Fruit fly (Drosophila melanogaster) whole organism, embryonic: ENCODE measurements around the gene CG5805.

Experiments
- CG1233 ChIP-seq: fragments of 200-800 bp; sonication (Bioruptor generic); optimal IDR thresholded peaks from 4 replicates; lab custom pipeline; 2018; ENCODE audit warnings: missing biosample characterization, mild to moderate bottlenecking, missing genetic modification characterization
- CG13296 ChIP-seq: fragments of 200-800 bp; sonication (Bioruptor generic); optimal IDR thresholded peaks from 3 replicates; lab custom pipeline; 2018; ENCODE audit warnings: missing biosample characterization, mild to moderate bottlenecking, missing genetic modification characterization
- CG15514 ChIP-seq: fragments of 200-800 bp; sonication (Bioruptor generic); optimal IDR thresholded peaks from 3 replicates; lab custom pipeline; 2017; ENCODE audit warnings: missing biosample characterization, missing genetic modification characterization, mild to moderate bottlenecking, moderate library complexity, missing genetic modification reagents
- CG15696 ChIP-seq: fragments of 200-800 bp; sonication (Bioruptor generic); optimal IDR thresholded peaks from 2 replicates; lab custom pipeline; 2019; ENCODE audit warnings: missing biosample characterization, mild to moderate bottlenecking, missing genetic modification characterization, moderate library complexity
- CG1647 ChIP-seq: fragments of 200-800 bp; sonication (Bioruptor generic); optimal IDR thresholded peaks from 3 replicates; lab custom pipeline; 2016; ENCODE audit warnings: missing biosample characterization, missing genetic modification characterization
- CG17361 ChIP-seq: fragments of 200-800 bp; sonication (Bioruptor generic); IDR thresholded peaks from 3 replicates; pipeline ENCODE4 v1.3.6; 2022; ENCODE audit warnings: missing biosample characterization, missing genetic modification characterization
- CG17829 ChIP-seq: fragments of 200-800 bp; optimal IDR thresholded peaks from 2 replicates; lab custom pipeline; 2019; ENCODE audit warnings: missing biosample characterization, mild to moderate bottlenecking, missing genetic modification characterization, moderate library complexity
- CG17912 ChIP-seq: fragments of 200-800 bp; sonication (Bioruptor generic); optimal IDR thresholded peaks from 2 replicates; lab custom pipeline; 2018; ENCODE audit warnings: missing biosample characterization, mild to moderate bottlenecking, missing genetic modification characterization
- CG2875 ChIP-seq: fragments of 200-800 bp; sonication (Bioruptor generic); optimal IDR thresholded peaks from 2 replicates; lab custom pipeline; 2017; ENCODE audit warnings: missing biosample characterization, mild to moderate bottlenecking, missing genetic modification characterization, missing genetic modification reagents
- CG31224 ChIP-seq: fragments of 200-800 bp; sonication (Bioruptor generic); IDR thresholded peaks from 2 replicates; pipeline ENCODE4 v1.3.6; 2022; ENCODE audit warnings: missing biosample characterization, missing genetic modification characterization
- CG3281 ChIP-seq: fragments of 200-800 bp; sonication (Bioruptor generic); optimal IDR thresholded peaks from 3 replicates; lab custom pipeline; 2017; ENCODE audit warnings: missing biosample characterization, mild to moderate bottlenecking, missing genetic modification characterization
- CG4707 ChIP-seq: fragments of 200-800 bp; sonication (Bioruptor generic); optimal IDR thresholded peaks from 2 replicates; lab custom pipeline; 2018; ENCODE audit warnings: missing biosample characterization, mild to moderate bottlenecking, missing genetic modification characterization, moderate library complexity
- CG6689 ChIP-seq: fragments of 200-800 bp; sonication (Bioruptor generic); IDR thresholded peaks from 2 replicates; pipeline ENCODE4 v1.3.6; 2022; ENCODE audit warnings: missing biosample characterization, missing genetic modification characterization
- CG6813 ChIP-seq: fragments of 200-800 bp; sonication (Bioruptor generic); optimal IDR thresholded peaks from 2 replicates; lab custom pipeline; 2017; ENCODE audit warnings: missing biosample characterization, missing genetic modification characterization, mild to moderate bottlenecking, moderate library complexity, missing genetic modification reagents
- CG7556 ChIP-seq: fragments of 200-800 bp; sonication (Bioruptor generic); optimal IDR thresholded peaks from 2 replicates; lab custom pipeline; 2017; ENCODE audit warnings: missing biosample characterization, mild to moderate bottlenecking, missing genetic modification characterization
- CG7963 ChIP-seq: fragments of 200-800 bp; sonication (Bioruptor generic); IDR thresholded peaks from 3 replicates; pipeline ENCODE4 v1.3.6; 2022; ENCODE audit warnings: missing biosample characterization, missing genetic modification characterization; ENCODE audit not compliant: partially characterized antibody
- CG8290 ChIP-seq, 3 experiments: fragments of 200-800 bp; sonication (Bioruptor generic); optimal IDR thresholded peaks; 2 replicates each; lab custom pipeline; 2016 to 2019; ENCODE audit warnings: missing biosample characterization in 3 of 3, missing genetic modification characterization in 3 of 3, mild to moderate bottlenecking in 2 of 3, moderate library complexity in 1 of 3
- Camta ChIP-seq: fragments of 200-800 bp; sonication (Bioruptor generic); optimal IDR thresholded peaks from 2 replicates; lab custom pipeline; 2016; ENCODE audit warnings: missing biosample characterization, missing genetic modification characterization
- Chrac-16 ChIP-seq: fragments of 200-800 bp; sonication (Bioruptor generic); optimal IDR thresholded peaks from 3 replicates; lab custom pipeline; 2016; ENCODE audit warnings: missing biosample characterization, missing genetic modification characterization
- CrebB ChIP-seq: fragments of 200-800 bp; sonication (Bioruptor generic); optimal IDR thresholded peaks from 3 replicates; lab custom pipeline; 2018; ENCODE audit warnings: missing biosample characterization, mild to moderate bottlenecking, missing genetic modification characterization
- Dbx ChIP-seq: fragments of 200-800 bp; sonication (Bioruptor generic); IDR thresholded peaks from 3 replicates; pipeline ENCODE4 v1.3.6; 2022; ENCODE audit warnings: missing biosample characterization, missing genetic modification characterization
- Dek ChIP-seq: fragments of 200-800 bp; sonication (Bioruptor generic); optimal IDR thresholded peaks from 3 replicates; lab custom pipeline; 2019; ENCODE audit warnings: missing biosample characterization, mild to moderate bottlenecking, missing genetic modification characterization, moderate library complexity
- Fer2 ChIP-seq: fragments of 200-800 bp; sonication (Bioruptor generic); optimal IDR thresholded peaks from 2 replicates; lab custom pipeline; 2018; ENCODE audit warnings: missing biosample characterization, mild to moderate bottlenecking, missing genetic modification characterization, moderate library complexity
- H2.0 ChIP-seq: fragments of 200-800 bp; sonication (Bioruptor generic); IDR thresholded peaks from 2 replicates; pipeline ENCODE4 v1.3.6; 2022; ENCODE audit warnings: missing biosample characterization, missing genetic modification characterization
- Hand ChIP-seq: fragments of 200-800 bp; sonication (Bioruptor generic); optimal IDR thresholded peaks from 2 replicates; lab custom pipeline; 2017; ENCODE audit warnings: mild to moderate bottlenecking, missing biosample characterization, missing genetic modification reagents, missing genetic modification characterization
- Hmr ChIP-seq: fragments of 200-800 bp; sonication (Bioruptor generic); optimal IDR thresholded peaks from 3 replicates; lab custom pipeline; 2017; ENCODE audit warnings: mild to moderate bottlenecking, missing biosample characterization, missing genetic modification reagents, missing genetic modification characterization
- Hmx ChIP-seq: fragments of 200-800 bp; sonication (Bioruptor generic); optimal IDR thresholded peaks from 2 replicates; lab custom pipeline; 2016; ENCODE audit warnings: missing biosample characterization, missing genetic modification characterization
- Nf-YB ChIP-seq: fragments of 200-800 bp; sonication (Bioruptor generic); optimal IDR thresholded peaks from 3 replicates; lab custom pipeline; 2019; ENCODE audit warnings: missing biosample characterization, mild to moderate bottlenecking, missing genetic modification characterization, moderate library complexity
- Nf-YC ChIP-seq: fragments of 200-800 bp; optimal IDR thresholded peaks from 3 replicates; lab custom pipeline; 2019; ENCODE audit warnings: missing biosample characterization, mild to moderate bottlenecking, missing genetic modification characterization, moderate library complexity
- NfI ChIP-seq: fragments of 200-800 bp; sonication (Bioruptor generic); optimal IDR thresholded peaks from 3 replicates; lab custom pipeline; 2018; ENCODE audit warnings: missing biosample characterization, mild to moderate bottlenecking, missing genetic modification characterization, moderate library complexity
- Oaz ChIP-seq: fragments of 200-800 bp; sonication (Bioruptor generic); IDR thresholded peaks from 2 replicates; pipeline ENCODE4 v1.3.6; 2022; ENCODE audit warnings: missing biosample characterization, missing genetic modification characterization
- Side ChIP-seq: fragments of 200-800 bp; sonication (Bioruptor generic); optimal IDR thresholded peaks from 2 replicates; lab custom pipeline; 2016; ENCODE audit warnings: missing biosample characterization, missing genetic modification characterization
- Sox100B ChIP-seq: fragments of 200-800 bp; sonication (Bioruptor generic); optimal IDR thresholded peaks from 3 replicates; lab custom pipeline; 2018; ENCODE audit warnings: missing biosample characterization, mild to moderate bottlenecking, missing genetic modification characterization
- az2 ChIP-seq: fragments of 200-800 bp; sonication (Bioruptor generic); optimal IDR thresholded peaks from 3 replicates; lab custom pipeline; 2016; ENCODE audit warnings: missing biosample characterization, missing genetic modification characterization
- bbx ChIP-seq: fragments of 200-800 bp; sonication (Bioruptor generic); IDR thresholded peaks from 2 replicates; pipeline ENCODE4 v1.3.6; 2022; ENCODE audit warnings: missing biosample characterization, missing genetic modification characterization; ENCODE audit not compliant: partially characterized antibody
- cad ChIP-seq: fragments of >200 bp; optimal IDR thresholded peaks from 2 replicates; lab custom pipeline; 2017; ENCODE audit warnings: missing biosample characterization, missing genetic modification characterization
- grn ChIP-seq: fragments of 200-800 bp; sonication (Bioruptor generic); optimal IDR thresholded peaks from 3 replicates; lab custom pipeline; 2017; ENCODE audit warnings: missing biosample characterization, missing genetic modification characterization
- ind ChIP-seq: fragments of 200-800 bp; sonication (Bioruptor generic); optimal IDR thresholded peaks from 3 replicates; lab custom pipeline; 2016; ENCODE audit warnings: missing biosample characterization, missing genetic modification characterization
- kah ChIP-seq: fragments of 200-800 bp; sonication (Bioruptor generic); optimal IDR thresholded peaks from 2 replicates; lab custom pipeline; 2018; ENCODE audit warnings: missing biosample characterization, mild to moderate bottlenecking, missing genetic modification characterization
- lmd ChIP-seq: fragments of 200-800 bp; sonication (Bioruptor generic); IDR thresholded peaks from 2 replicates; pipeline ENCODE4 v1.3.6; 2022; ENCODE audit warnings: missing biosample characterization, missing genetic modification characterization
- nerfin-1 ChIP-seq: fragments of 200-800 bp; sonication (Bioruptor generic); optimal IDR thresholded peaks from 3 replicates; lab custom pipeline; 2019; ENCODE audit warnings: missing biosample characterization, mild to moderate bottlenecking, missing genetic modification characterization, moderate library complexity
- oc ChIP-seq: fragments of 200-800 bp; sonication (Bioruptor generic); optimal IDR thresholded peaks from 2 replicates; lab custom pipeline; 2018; ENCODE audit warnings: missing biosample characterization, mild to moderate bottlenecking, missing genetic modification characterization, moderate library complexity
- rib ChIP-seq: fragments of 200-800 bp; sonication (Bioruptor generic); IDR thresholded peaks from 2 replicates; pipeline ENCODE4 v1.3.6; 2022; ENCODE audit warnings: missing biosample characterization, missing genetic modification characterization
- sc ChIP-seq, 3 experiments: fragments of >200 bp in 2 of 3; fragments of 200-800 bp in 1 of 3; sonication (Bioruptor generic) in 1 of 3; optimal IDR thresholded peaks; 2 replicates in 2 of 3; 3 replicates in 1 of 3; lab custom pipeline; 2017; ENCODE audit warnings: mild to moderate bottlenecking in 1 of 3, missing biosample characterization in 1 of 3, missing genetic modification characterization in 1 of 3, missing genetic modification reagents in 1 of 3
- sd ChIP-seq: fragments of 200-800 bp; sonication (Bioruptor generic); optimal IDR thresholded peaks from 3 replicates; lab custom pipeline; 2018; ENCODE audit warnings: missing biosample characterization, mild to moderate bottlenecking, missing genetic modification characterization, moderate library complexity
- sens ChIP-seq: fragments of 200-800 bp; sonication (Bioruptor generic); peaks from one replicate; lab custom pipeline; 2016; ENCODE audit warnings: missing biosample characterization, missing genetic modification characterization
- seq ChIP-seq: fragments of 200-800 bp; sonication (Bioruptor generic); IDR thresholded peaks from 2 replicates; pipeline ENCODE4 v1.3.6; 2022; ENCODE audit warnings: missing biosample characterization, missing genetic modification characterization
- slbo ChIP-seq: fragments of 200-800 bp; sonication (Bioruptor generic); IDR thresholded peaks from 2 replicates; pipeline ENCODE4 v1.3.6; 2022; ENCODE audit warnings: missing biosample characterization, missing genetic modification characterization
- tap ChIP-seq: fragments of 200-800 bp; optimal IDR thresholded peaks from 3 replicates; lab custom pipeline; 2019; ENCODE audit warnings: missing biosample characterization, mild to moderate bottlenecking, missing genetic modification characterization, moderate library complexity
- yki ChIP-seq: fragments of >200 bp; optimal IDR thresholded peaks from 3 replicates; lab custom pipeline; 2018

The CG5805 gene

DNA sequence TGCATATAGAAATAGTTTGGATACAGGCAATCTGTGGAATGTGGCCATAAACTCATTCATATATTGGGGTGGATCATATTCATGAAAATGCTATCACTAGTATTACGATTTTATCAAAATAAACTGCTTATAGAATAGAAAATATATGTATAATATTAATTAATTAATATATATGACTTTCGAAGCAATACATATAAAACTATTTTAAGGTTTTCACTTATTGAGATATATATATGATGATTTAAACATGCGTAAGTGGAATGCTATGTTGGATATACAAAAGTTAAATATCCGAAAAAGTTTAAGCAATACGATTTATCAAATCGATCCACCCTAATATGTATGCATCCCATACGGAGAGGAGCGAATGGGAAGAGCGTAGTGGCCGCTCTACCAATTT, 11.4 kb upstream of the CG5805 start (continued):
- TF ChIP-seq CG31224 (GFP tag; lab: Robert Waterston, UW) (no peak), CG3281 (GFP tag; lab: Kevin White, UChicago) (peak; percentile 33), sens (GFP tag; lab: Kevin White, UChicago) (no peak), ind (GFP tag; lab: Kevin White, UChicago) (no peak), bbx (no peak), CG2875 (no peak), CG17361 (no peak; the same call in 2 of the 3 replicates), tap (tag; lab: Kevin White, UChicago) (no peak), Side (no peak), Nf-YB (GFP tag; lab: Kevin White, UChicago) (peak; percentile 11), Oaz (GFP tag; lab: Robert Waterston, UW) (no peak), oc (no peak), CG17829 (tag; lab: Kevin White, UChicago) (peak; percentile 44), CG15514 (GFP tag; lab: Kevin White, UChicago) (peak; percentile 12), H2.0 (no peak), CG4707 (GFP tag; lab: Kevin White, UChicago) (no peak), Hmr (GFP tag; lab: Kevin White, UChicago) (no peak), nerfin-1 (tag; lab: Kevin White, UChicago) (no peak), Nf-YC (tag; lab: Kevin White, UChicago) (peak; percentile 57), grn (no peak), Hand (GFP tag; lab: Kevin White, UChicago) (no peak), CG17912 (no peak), Dbx (no peak), CG7963 (GFP tag; lab: Robert Waterston, UW) (no peak), Camta (GFP tag; lab: Kevin White, UChicago) (no peak), CG13296 (GFP tag; lab: Kevin White, UChicago) (peak; percentile 52), Hmx (GFP tag; lab: Kevin White, UChicago) (no peak), CG15696 (tag; lab: Kevin White, UChicago) (no peak), CG1233 (GFP tag; lab: Kevin White, UChicago) (peak; percentile 3), cad (no peak), az2 (GFP tag; lab: Kevin White, UChicago) (no peak), seq (GFP tag; lab: Robert Waterston, UW) (no peak), kah (GFP tag; lab: Kevin White, UChicago) (peak; percentile 1), CG1647 (GFP tag; lab: Kevin White, UChicago) (no peak), CG6813 (no peak), Sox100B (GFP tag; lab: Kevin White, UChicago) (no peak), CG6689 (peak; percentile 28; the same call in 1 of the 2 replicates), sc (optimal IDR thresholded peaks at IDR 0.05; lab: Kevin White, UChicago) (no peak), sc (GFP tag; optimal IDR thresholded peaks at IDR 0.05; lab: Kevin White, UChicago) (no peak), Fer2 (tag; lab: Kevin White, UChicago) (no peak), NfI (no peak), CG8290 (GFP tag; optimal IDR thresholded peaks at IDR 0.05; lab: Kevin White, UChicago) (no peak), CG8290 (tag; optimal IDR thresholded peaks at IDR 0.05; lab: Kevin White, UChicago) (no peak), Dek (tag; lab: Kevin White, UChicago) (no peak), rib (GFP tag; lab: Robert Waterston, UW) (no peak), Chrac-16 (no peak), yki (no peak), sd (tag; lab: Kevin White, UChicago) (peak; percentile 64), lmd (GFP tag; lab: Robert Waterston, UW) (0 out of 2 replicates have a peak, but pooled peaks have one; percentile 15), slbo (GFP tag; lab: Robert Waterston, UW) (0 out of 2 replicates have a peak, but pooled peaks have one; percentile 12), CG7556 (GFP tag; lab: Kevin White, UChicago) (peak; percentile 47), CrebB (tag; lab: Kevin White, UChicago) (no peak)
